Worm (Caenorhabditis elegans) whole organism, midembryonic: ENCODE data around the gene F22F7.3.

Source experiments
- T22C8.4 ChIP-seq: fragments of 200-800 bp; sonication (Bioruptor generic); IDR thresholded peaks from 2 replicates; pipeline ENCODE4 v1.3.6; 2022; ENCODE audit warnings: missing genetic modification characterization, missing compliant biosample characterization
- cog-1 ChIP-seq: sonication (generic microtip); optimal IDR thresholded peaks from 2 replicates; lab custom pipeline; 2016; ENCODE audit warnings: missing genetic modification characterization, missing compliant biosample characterization
- flt-1 ChIP-seq: fragments of 200-800 bp; sonication (Bioruptor generic); IDR thresholded peaks from 2 replicates; pipeline ENCODE4 v1.3.6; 2022; ENCODE audit warnings: missing genetic modification characterization, missing compliant biosample characterization
- klf-2 ChIP-seq: fragments of 200-800 bp; sonication (Bioruptor generic); conservative IDR thresholded peaks from 2 replicates; pipeline ENCODE4 v1.3.6; 2022; ENCODE audit warnings: missing genetic modification reagents, missing genetic modification characterization, missing compliant biosample characterization
- tab-1 ChIP-seq: fragments of 200-800 bp; sonication (Bioruptor generic); IDR thresholded peaks from 2 replicates; pipeline ENCODE4 v1.3.6; 2022; ENCODE audit warnings: missing genetic modification characterization, missing compliant biosample characterization
- ztf-23 ChIP-seq: fragments of 200-800 bp; sonication (Bioruptor generic); IDR thresholded peaks from 2 replicates; pipeline ENCODE4 v1.3.6; 2022; ENCODE audit warnings: missing genetic modification reagents, missing genetic modification characterization, missing compliant biosample characterization

ce11 chrV:2139918-2140317, 29.4 kb downstream of the F22F7.3 start, which contains the start of gene F22F7.7:
- TF ChIP-seq klf-2 (GFP tag; lab: Robert Waterston, UW) (no peak), ztf-23 (no peak), cog-1 (no peak), T22C8.4 (GFP tag; lab: Robert Waterston, UW) (no peak), tab-1 (GFP tag; lab: Robert Waterston, UW) (no peak), flt-1 (GFP tag; lab: Robert Waterston, UW) (no peak)
